Fruit fly (Drosophila melanogaster): ENCODE results near the gene CG14104.

dm6 chr3L:19804908-19805307, 2.1 kb downstream of the CG14104 start, which contains the start of the genes TORIP and Ccdc58:
- TF ChIP-seq CG8478 (optimal IDR thresholded peaks at IDR 0.05) (no peak), CTCF (optimal IDR thresholded peaks at IDR 0.05) (no peak)
